Worm (Caenorhabditis elegans) whole organism, L1 larva: ENCODE results near the gene Y110A2AR.1.
A peak's percentile ranks its signal among the peaks of the same experiment; 100 is the strongest.

Source experiments
- C04F5.9 ChIP-seq: sonication (generic microtip); optimal IDR thresholded peaks from 2 replicates; lab custom pipeline; 2016; ENCODE audit warnings: missing genetic modification characterization, missing compliant biosample characterization
- F16B12.6 ChIP-seq: fragments of 150-350 bp; optimal IDR thresholded peaks from 2 replicates; lab custom pipeline; 2014; ENCODE audit warnings: missing biosample characterization, missing genetic modification characterization
- Y116A8C.19 ChIP-seq: sonication (generic microtip); optimal IDR thresholded peaks from 2 replicates; lab custom pipeline; 2016; ENCODE audit warnings: missing compliant biosample characterization, missing genetic modification characterization, borderline replicate concordance
- alr-1 ChIP-seq: fragments of 200-800 bp; sonication (Bioruptor generic); optimal IDR thresholded peaks from 2 replicates; lab custom pipeline; 2018; ENCODE audit warnings: borderline replicate concordance, mild to moderate bottlenecking, missing genetic modification characterization, missing compliant biosample characterization
- blmp-1 ChIP-seq: fragments of 150-350 bp; optimal IDR thresholded peaks from 2 replicates; lab custom pipeline; 2014; ENCODE audit warnings: missing biosample characterization, missing genetic modification characterization
- ceh-63 ChIP-seq: fragments of 200-800 bp; sonication (Bioruptor generic); optimal IDR thresholded peaks from 2 replicates; lab custom pipeline; 2018; ENCODE audit warnings: mild to moderate bottlenecking, missing genetic modification characterization, missing compliant biosample characterization
- ceh-82 ChIP-seq, 3 experiments: fragments of 150-350 bp in 1 of 3; sonication (generic microtip) in 2 of 3; optimal IDR thresholded peaks; 2 replicates each; lab custom pipeline; 2014 to 2017; ENCODE audit warnings: missing biosample characterization in 3 of 3, missing genetic modification characterization in 3 of 3
- ces-1 ChIP-seq: fragments of 150-350 bp; optimal IDR thresholded peaks from 2 replicates; lab custom pipeline; 2014; ENCODE audit warnings: missing biosample characterization, missing genetic modification reagents, missing genetic modification characterization
- efl-1 ChIP-seq, 4 experiments: fragments of 150-350 bp; optimal IDR thresholded peaks in 3 of 4; peaks in 1 of 4; 1 replicate in 1 of 4; 2 replicates in 3 of 4; lab custom pipeline; 2014; ENCODE audit warnings: missing biosample characterization in 2 of 4, missing genetic modification characterization in 2 of 4, missing genetic modification reagents in 2 of 4
- egl-27 ChIP-seq, 2 experiments: fragments of 150-350 bp in 1 of 2; sonication (generic microtip); optimal IDR thresholded peaks; 3 replicates each; lab custom pipeline; 2017 to 2018; ENCODE audit warnings: missing biosample characterization in 2 of 2, missing genetic modification characterization in 2 of 2, missing genetic modification reagents in 2 of 2
- elt-3 ChIP-seq, 6 experiments: fragments of 150-350 bp in 1 of 6; sonication (generic microtip); optimal IDR thresholded peaks; 2 replicates each; lab custom pipeline; 2017 to 2018; ENCODE audit warnings: missing biosample characterization in 6 of 6, missing genetic modification characterization in 6 of 6, inconsistent platforms in 1 of 6
- ets-5 ChIP-seq: fragments of 200-800 bp; sonication (Bioruptor generic); IDR thresholded peaks from 2 replicates; pipeline ENCODE4 v1.3.6; 2022; ENCODE audit warnings: missing genetic modification characterization, missing compliant biosample characterization
- fkh-4 ChIP-seq: sonication (generic microtip); optimal IDR thresholded peaks from 2 replicates; lab custom pipeline; 2016; ENCODE audit warnings: missing compliant biosample characterization, missing genetic modification characterization, borderline replicate concordance
- fos-1 ChIP-seq: fragments of 150-350 bp; optimal IDR thresholded peaks from 2 replicates; lab custom pipeline; 2014; ENCODE audit warnings: missing biosample characterization, missing genetic modification characterization
- hpl-2 ChIP-seq: fragments of 150-350 bp; optimal IDR thresholded peaks from 2 replicates; lab custom pipeline; 2014; ENCODE audit warnings: missing biosample characterization, missing genetic modification reagents, missing genetic modification characterization
- irx-1 ChIP-seq: sonication (generic microtip); optimal IDR thresholded peaks from 2 replicates; lab custom pipeline; 2016; ENCODE audit warnings: missing genetic modification characterization, missing compliant biosample characterization
- lin-35 ChIP-seq, 2 experiments: fragments of 150-350 bp; optimal IDR thresholded peaks; 2 replicates each; lab custom pipeline; 2014; ENCODE audit warnings: missing biosample characterization in 2 of 2, missing genetic modification characterization in 2 of 2, missing genetic modification reagents in 2 of 2
- lin-39 ChIP-seq: fragments of 150-350 bp; optimal IDR thresholded peaks from 2 replicates; lab custom pipeline; 2014; ENCODE audit warnings: missing biosample characterization, missing genetic modification reagents, missing genetic modification characterization
- mab-9 ChIP-seq: fragments of 200-800 bp; sonication (Bioruptor generic); IDR thresholded peaks from 2 replicates; pipeline ENCODE4 v1.3.6; 2022; ENCODE audit warnings: missing genetic modification reagents, missing genetic modification characterization, missing compliant biosample characterization
- mef-2 ChIP-seq: fragments of 150-350 bp; optimal IDR thresholded peaks from 2 replicates; lab custom pipeline; 2014; ENCODE audit warnings: missing biosample characterization, missing genetic modification characterization
- nhr-11 ChIP-seq: fragments of 150-350 bp; optimal IDR thresholded peaks from 2 replicates; lab custom pipeline; 2014; ENCODE audit warnings: missing biosample characterization, missing genetic modification characterization
- nhr-12 ChIP-seq: sonication (generic microtip); optimal IDR thresholded peaks from 2 replicates; lab custom pipeline; 2017; ENCODE audit warnings: missing biosample characterization, missing genetic modification characterization
- nhr-28 ChIP-seq: fragments of 150-350 bp; optimal IDR thresholded peaks from 2 replicates; lab custom pipeline; 2014; ENCODE audit warnings: missing biosample characterization, missing genetic modification characterization
- nhr-90 ChIP-seq: sonication (generic microtip); optimal IDR thresholded peaks from 2 replicates; lab custom pipeline; 2016; ENCODE audit warnings: mild to moderate bottlenecking, missing genetic modification characterization, missing compliant biosample characterization; ENCODE audit not compliant: poor library complexity
- pag-3 ChIP-seq: sonication (generic microtip); optimal IDR thresholded peaks from 2 replicates; lab custom pipeline; 2017; ENCODE audit warnings: missing genetic modification characterization, mild to moderate bottlenecking, missing compliant biosample characterization, antibody characterized with exemption, borderline replicate concordance; ENCODE audit not compliant: insufficient read depth
- pax-3 ChIP-seq: fragments of 200-800 bp; sonication (Bioruptor generic); optimal IDR thresholded peaks from 2 replicates; lab custom pipeline; 2018; ENCODE audit warnings: mild to moderate bottlenecking, missing genetic modification characterization, moderate library complexity, missing compliant biosample characterization
- pqm-1 ChIP-seq: sonication (generic microtip); optimal IDR thresholded peaks from 3 replicates; lab custom pipeline; 2017; ENCODE audit warnings: missing biosample characterization, missing genetic modification characterization
- rnt-1 ChIP-seq: sonication (generic microtip); optimal IDR thresholded peaks from 2 replicates; lab custom pipeline; 2016; ENCODE audit warnings: mild to moderate bottlenecking, missing genetic modification characterization, moderate library complexity, missing compliant biosample characterization
- snpc-4 ChIP-seq: fragments of 150-350 bp; optimal IDR thresholded peaks from 2 replicates; lab custom pipeline; 2014; ENCODE audit warnings: missing biosample characterization, missing genetic modification characterization
- sptf-1 ChIP-seq: fragments of 150-350 bp; optimal IDR thresholded peaks from 2 replicates; lab custom pipeline; 2014; ENCODE audit warnings: missing biosample characterization, missing genetic modification characterization
- tlp-1 ChIP-seq: fragments of 150-350 bp; optimal IDR thresholded peaks from 2 replicates; lab custom pipeline; 2014; ENCODE audit warnings: missing biosample characterization, missing genetic modification characterization
- unc-130 ChIP-seq: fragments of 150-350 bp; optimal IDR thresholded peaks from 2 replicates; lab custom pipeline; 2017; ENCODE audit warnings: missing biosample characterization, missing genetic modification characterization, inconsistent platforms
- unc-30 ChIP-seq: sonication (generic microtip); optimal IDR thresholded peaks from 2 replicates; lab custom pipeline; 2017; ENCODE audit warnings: missing biosample characterization, missing genetic modification characterization
- unc-98 ChIP-seq: fragments of 200-800 bp; sonication (Bioruptor generic); IDR thresholded peaks from 2 replicates; pipeline ENCODE4 v1.3.6; 2022; ENCODE audit warnings: missing genetic modification characterization, missing compliant biosample characterization
- vab-15 ChIP-seq: sonication (generic microtip); optimal IDR thresholded peaks from 2 replicates; lab custom pipeline; 2017; ENCODE audit warnings: missing genotype, mild to moderate bottlenecking, missing genetic modification characterization, missing compliant biosample characterization
- xbp-1 ChIP-seq: sonication (generic microtip); optimal IDR thresholded peaks from 2 replicates; lab custom pipeline; 2016; ENCODE audit warnings: missing genetic modification characterization, missing compliant biosample characterization
- zip-4 ChIP-seq: fragments of 200-800 bp; sonication (Bioruptor generic); optimal IDR thresholded peaks from 2 replicates; lab custom pipeline; 2018; ENCODE audit warnings: mild to moderate bottlenecking, missing genetic modification characterization, moderate library complexity, missing compliant biosample characterization
- ztf-11 ChIP-seq, 2 experiments: sonication (generic microtip); optimal IDR thresholded peaks; 2 replicates each; lab custom pipeline; 2016 to 2017; ENCODE audit warnings: missing genetic modification characterization in 2 of 2, missing biosample characterization in 1 of 2, missing compliant biosample characterization in 1 of 2

Gene Y110A2AR.1

ce11 chrII:2930499-2930898, 11.0 kb downstream of the Y110A2AR.1 start, which contains the start of the genes irld-64 and irld-63:
irld-64 (minus strand) TSS chrII:2930599.
irld-63 (plus strand) TSS chrII:2930728.
- no peak for TF ChIP-seq fos-1 (tag; lab: Kevin White, UChicago)
- TF ChIP-seq nhr-12 (tag; lab: Kevin White, UChicago), result no peak
- no peak for TF ChIP-seq irx-1 (tag; lab: Kevin White, UChicago)
- no peak for TF ChIP-seq pax-3 (tag; lab: Kevin White, UChicago)
- no peak for TF ChIP-seq ceh-82 (tag; optimal IDR thresholded peaks at IDR 0.05; lab: Kevin White, UChicago)
- no peak for TF ChIP-seq unc-30 (tag; lab: Kevin White, UChicago)
- TF ChIP-seq lin-39 (tag; lab: Kevin White, UChicago), result no peak
- TF ChIP-seq tlp-1, result no peak
- TF ChIP-seq efl-1 (optimal IDR thresholded peaks at IDR 0.05; lab: Kevin White, UChicago), result no peak
- no peak for TF ChIP-seq efl-1 (GFP tag; optimal IDR thresholded peaks at IDR 0.05 in 1 of 2; lab: Kevin White, UChicago)
- TF ChIP-seq hpl-2 (GFP tag; lab: Kevin White, UChicago), result no peak
- no peak for TF ChIP-seq C04F5.9 (tag; lab: Kevin White, UChicago)
- TF ChIP-seq blmp-1 (tag; lab: Kevin White, UChicago), result no peak
- no peak for TF ChIP-seq unc-130 (tag; lab: Kevin White, UChicago)
- TF ChIP-seq alr-1 (tag; lab: Kevin White, UChicago), result no peak
- TF ChIP-seq fkh-4 (tag; lab: Kevin White, UChicago), result no peak
- TF ChIP-seq mef-2, result no peak

- TF ChIP-seq nhr-90 (no peak), efl-1 (optimal IDR thresholded peaks at IDR 0.05; lab: Kevin White, UChicago) (no peak), efl-1 (GFP tag; optimal IDR thresholded peaks at IDR 0.05 in 1 of 2; lab: Kevin White, UChicago) (peak in 1 of 2 experiments; percentile 65)
These were observed 12.1 kb downstream of the Y110A2AR.1 start for ce11 chrII:2931564-2931963.

ce11 chrII:2934354-2934753, 14.8 kb downstream of the Y110A2AR.1 start, which contains the start of gene irld-67:
irld-67 (minus strand) TSS chrII:2934454.
- TF ChIP-seq sptf-1 (tag; lab: Kevin White, UChicago) (no peak), ceh-63 (GFP tag; lab: Kevin White, UChicago) (no peak), F16B12.6 (tag; lab: Kevin White, UChicago) (no peak), vab-15 (no peak), lin-35 (GFP tag; optimal IDR thresholded peaks at IDR 0.05; lab: Kevin White, UChicago) (no peak), nhr-28 (tag; lab: Kevin White, UChicago) (no peak), pag-3 (tag; lab: Kevin White, UChicago) (no peak), egl-27 (tag; optimal IDR thresholded peaks at IDR 0.05; lab: Kevin White, UChicago) (no peak), rnt-1 (tag; lab: Kevin White, UChicago) (no peak), unc-130 (tag; lab: Kevin White, UChicago) (no peak)

DNA sequence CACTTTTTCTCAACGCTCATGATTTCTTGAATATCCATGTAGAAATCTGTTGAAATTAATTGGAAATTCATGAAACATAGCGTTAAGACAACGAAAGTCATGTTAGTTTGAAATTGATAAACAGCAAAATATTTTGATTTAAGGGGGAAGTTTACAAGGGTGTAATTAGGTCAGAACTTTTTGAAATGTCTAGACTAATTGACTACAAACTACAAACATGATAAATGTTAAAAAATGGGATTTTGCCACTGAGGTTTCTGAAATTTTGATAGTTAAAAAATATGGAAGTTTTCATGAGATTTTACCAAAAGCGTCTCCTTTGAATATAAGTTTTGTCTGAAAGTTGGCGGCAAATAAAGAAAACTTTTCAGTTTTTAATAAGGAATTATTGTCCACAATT, 18.3 kb downstream of the Y110A2AR.1 start, which contains the start of gene irld-65:
irld-65 (minus strand) TSS at position 101 of the 400 bp plus-strand sequence.
- TF ChIP-seq pqm-1 (tag; lab: Kevin White, UChicago), result no peak
- no peak for TF ChIP-seq unc-98 (GFP tag; lab: Robert Waterston, UW)
- TF ChIP-seq mab-9, result no peak

DNA sequence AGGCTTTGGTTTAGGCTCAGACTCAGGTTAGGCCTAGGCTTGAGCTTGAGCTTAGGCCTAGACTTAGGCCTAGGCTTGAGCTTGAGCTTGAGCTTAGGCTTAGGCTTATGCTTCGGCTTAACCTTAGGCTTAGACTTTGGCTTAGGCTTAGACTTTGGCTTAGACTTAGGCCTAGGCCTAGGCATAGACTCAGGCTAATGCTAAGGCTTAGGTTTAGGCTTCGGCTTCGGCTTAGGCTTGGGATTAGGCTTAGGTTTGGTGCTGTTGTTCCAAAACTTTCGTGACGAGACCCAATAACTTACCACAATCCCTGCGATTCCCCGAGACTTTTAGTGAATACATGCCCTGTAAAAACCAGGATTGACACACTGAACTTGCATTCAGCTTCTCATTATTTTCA, 20.2 kb downstream of the Y110A2AR.1 start:
- no peak for TF ChIP-seq unc-98 (GFP tag; lab: Robert Waterston, UW)
- TF ChIP-seq xbp-1 (tag; lab: Kevin White, UChicago), result no peak
- no peak for TF ChIP-seq vab-15
- TF ChIP-seq mab-9, result no peak
- TF ChIP-seq zip-4 (GFP tag; lab: Kevin White, UChicago), result no peak
- no peak for TF ChIP-seq elt-3 (tag; optimal IDR thresholded peaks at IDR 0.05; lab: Kevin White, UChicago)
- TF ChIP-seq lin-39 (tag; lab: Kevin White, UChicago), result no peak
- no peak for TF ChIP-seq ets-5 (GFP tag; lab: Robert Waterston, UW)
- TF ChIP-seq snpc-4 (tag; lab: Kevin White, UChicago), result no peak
- TF ChIP-seq efl-1 (optimal IDR thresholded peaks at IDR 0.05; lab: Kevin White, UChicago), result no peak
- TF ChIP-seq efl-1 (GFP tag; optimal IDR thresholded peaks at IDR 0.05 in 1 of 2; lab: Kevin White, UChicago), result no peak
- no peak for TF ChIP-seq ces-1 (GFP tag; lab: Kevin White, UChicago)
- TF ChIP-seq Y116A8C.19, result no peak
- TF ChIP-seq ztf-11 (tag; optimal IDR thresholded peaks at IDR 0.05; lab: Kevin White, UChicago), result no peak
- no peak for TF ChIP-seq nhr-11 (tag; lab: Kevin White, UChicago)
